Worm (Caenorhabditis elegans) whole organism, L3 larva: Measurements from ENCODE around the gene usip-1.

Source experiments
- ceh-28 ChIP-seq: fragments of 150-350 bp; optimal IDR thresholded peaks from 2 replicates; lab custom pipeline; 2014; ENCODE audit warnings: missing biosample characterization, missing genetic modification reagents, missing genetic modification characterization
- ceh-82 ChIP-seq: fragments of 150-350 bp; optimal IDR thresholded peaks from 2 replicates; lab custom pipeline; 2014; ENCODE audit warnings: missing biosample characterization, missing genetic modification characterization
- daf-12 ChIP-seq: fragments of 150-350 bp; optimal IDR thresholded peaks from 2 replicates; lab custom pipeline; 2014; ENCODE audit warnings: missing biosample characterization, missing genetic modification reagents, missing genetic modification characterization
- elt-1 ChIP-seq: fragments of 150-350 bp; optimal IDR thresholded peaks from 2 replicates; lab custom pipeline; 2014; ENCODE audit warnings: missing biosample characterization, missing genetic modification characterization
- eor-1 ChIP-seq, 2 experiments: fragments of 150-350 bp; optimal IDR thresholded peaks; 2 replicates each; lab custom pipeline; 2014 to 2018; ENCODE audit warnings: missing biosample characterization in 2 of 2, missing genetic modification characterization in 2 of 2
- fkh-10 ChIP-seq: sonication (generic microtip); optimal IDR thresholded peaks from 2 replicates; lab custom pipeline; 2017; ENCODE audit warnings: missing biosample characterization, missing genetic modification reagents, missing genetic modification characterization
- fkh-2 ChIP-seq: fragments of 150-350 bp; optimal IDR thresholded peaks from 2 replicates; lab custom pipeline; 2014; ENCODE audit warnings: missing biosample characterization, missing genetic modification reagents, missing genetic modification characterization
- fos-1 ChIP-seq: fragments of 150-350 bp; optimal IDR thresholded peaks from 2 replicates; lab custom pipeline; 2014; ENCODE audit warnings: missing biosample characterization, missing genetic modification characterization
- jun-1 ChIP-seq: fragments of 150-350 bp; optimal IDR thresholded peaks from 2 replicates; lab custom pipeline; 2014; ENCODE audit warnings: missing biosample characterization, missing genetic modification reagents, missing genetic modification characterization
- lin-39 ChIP-seq: fragments of 150-350 bp; optimal IDR thresholded peaks from 2 replicates; lab custom pipeline; 2018; ENCODE audit warnings: missing biosample characterization, missing genetic modification reagents, missing genetic modification characterization
- lsy-12 ChIP-seq: sonication (generic microtip); optimal IDR thresholded peaks from 2 replicates; lab custom pipeline; 2016; ENCODE audit warnings: mild to moderate bottlenecking, missing genetic modification characterization, missing compliant biosample characterization
- mdl-1 ChIP-seq: fragments of 150-350 bp; optimal IDR thresholded peaks from 2 replicates; lab custom pipeline; 2014; ENCODE audit warnings: missing biosample characterization, missing genetic modification characterization
- nhr-237 ChIP-seq: fragments of 150-350 bp; optimal IDR thresholded peaks from 2 replicates; lab custom pipeline; 2014; ENCODE audit warnings: missing biosample characterization, missing genetic modification characterization
- nhr-28 ChIP-seq: fragments of 150-350 bp; optimal IDR thresholded peaks from 2 replicates; lab custom pipeline; 2014; ENCODE audit warnings: missing biosample characterization, missing genetic modification characterization
- nhr-77 ChIP-seq: fragments of 150-350 bp; optimal IDR thresholded peaks from 2 replicates; lab custom pipeline; 2014; ENCODE audit warnings: missing biosample characterization, missing genetic modification characterization
- sea-2 ChIP-seq: fragments of 150-350 bp; sonication (generic microtip); optimal IDR thresholded peaks from 4 replicates; lab custom pipeline; 2014; ENCODE audit warnings: missing biosample characterization, missing genetic modification reagents, missing genetic modification characterization
- skn-1 ChIP-seq: fragments of 150-350 bp; optimal IDR thresholded peaks from 2 replicates; lab custom pipeline; 2014; ENCODE audit warnings: missing biosample characterization, missing genetic modification characterization
- snpc-4 ChIP-seq: fragments of 150-350 bp; optimal IDR thresholded peaks from 2 replicates; lab custom pipeline; 2014; ENCODE audit warnings: missing biosample characterization, missing genetic modification characterization
- unc-39 ChIP-seq: sonication (generic microtip); optimal IDR thresholded peaks from 4 replicates; lab custom pipeline; 2017; ENCODE audit warnings: missing biosample characterization, missing genetic modification characterization
- zag-1 ChIP-seq: fragments of 150-350 bp; optimal IDR thresholded peaks from 2 replicates; lab custom pipeline; 2014; ENCODE audit warnings: missing biosample characterization, missing genetic modification characterization
- ztf-4 ChIP-seq: fragments of 150-350 bp; optimal IDR thresholded peaks from 2 replicates; lab custom pipeline; 2014; ENCODE audit warnings: missing biosample characterization, missing genetic modification characterization

The usip-1 gene

DNA sequence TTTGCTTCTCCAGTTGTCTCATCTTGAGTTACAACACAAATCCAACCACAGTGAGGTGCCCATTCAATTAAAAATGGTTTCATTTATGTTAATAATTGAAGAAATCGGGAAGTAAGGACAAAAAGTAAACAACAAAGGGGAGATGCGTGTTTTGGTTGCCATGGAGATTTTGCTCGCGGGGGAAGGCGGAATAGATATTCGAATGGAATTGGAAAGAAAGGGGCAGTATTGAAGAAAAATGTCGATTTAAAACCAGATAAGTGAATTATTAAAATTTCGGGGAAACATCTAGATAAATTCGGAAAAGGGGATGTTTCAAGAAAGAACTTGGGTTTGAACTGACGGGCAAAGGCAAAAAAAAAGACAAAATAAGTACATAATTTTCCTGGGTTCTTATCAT is 33.4 kb downstream of the usip-1 start, which contains the start of gene che-11:
che-11 (minus strand) TSS at position 101 of the 400 bp plus-strand sequence.
- TF ChIP-seq mdl-1 (tag; lab: Kevin White, UChicago): no peak

DNA sequence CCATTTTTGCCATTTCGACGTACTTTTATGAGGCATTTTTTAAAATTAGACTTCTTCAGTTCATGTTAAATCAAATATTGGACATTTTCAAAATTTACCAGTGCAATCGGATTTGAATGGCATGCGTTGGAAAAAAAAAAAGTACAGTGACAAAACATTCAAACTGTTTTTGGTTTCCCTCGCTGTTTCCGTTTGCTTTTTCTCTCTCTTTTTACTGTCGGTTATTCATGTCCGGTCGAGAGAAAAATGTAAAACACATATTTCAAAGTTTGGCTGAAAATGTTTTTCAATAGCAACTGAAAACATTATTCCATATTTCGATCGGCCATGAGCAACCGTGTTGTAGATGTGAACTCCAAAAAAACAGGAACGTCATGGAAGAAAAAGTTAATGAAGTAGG is 43.4 kb downstream of the usip-1 start, which contains the start of gene C27A7.3:
C27A7.3 (plus strand) TSS at position 301 of the 400 bp plus-strand sequence.
- TF ChIP-seq nhr-28 (tag; lab: Kevin White, UChicago) (no peak), unc-39 (no peak), ceh-28 (tag; lab: Kevin White, UChicago) (no peak), jun-1 (tag; lab: Kevin White, UChicago) (no peak), ceh-82 (no peak), nhr-237 (no peak)

DNA sequence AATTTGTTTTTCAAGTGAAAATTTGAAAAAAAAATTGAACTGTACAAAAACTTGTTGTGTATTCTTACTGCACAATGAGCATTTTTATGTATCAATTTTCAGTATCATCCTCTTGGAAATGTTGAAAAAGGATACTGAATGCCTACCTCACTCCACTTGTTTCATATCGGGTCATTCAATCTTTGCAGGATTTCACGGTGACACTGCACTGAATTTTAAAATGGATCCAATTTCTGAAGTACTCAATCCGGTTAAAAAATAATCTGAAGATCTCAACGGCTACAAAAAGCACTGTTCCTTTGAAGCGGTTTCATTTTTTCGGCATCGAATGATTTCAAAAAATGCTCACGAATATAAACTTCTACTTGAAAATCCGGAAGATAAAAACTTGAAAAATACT is 46.1 kb downstream of the usip-1 start:
- TF ChIP-seq fos-1 (tag; lab: Kevin White, UChicago) (no peak), nhr-77 (tag; lab: Kevin White, UChicago) (no peak), fkh-2 (tag; lab: Kevin White, UChicago) (no peak), zag-1 (tag; lab: Kevin White, UChicago) (no peak), daf-12 (tag; lab: Kevin White, UChicago) (no peak), ztf-4 (tag; lab: Kevin White, UChicago) (no peak), elt-1 (tag; lab: Kevin White, UChicago) (no peak), snpc-4 (tag; lab: Kevin White, UChicago) (no peak), eor-1 (tag; optimal IDR thresholded peaks at IDR 0.05; lab: Kevin White, UChicago) (no peak), sea-2 (GFP tag; lab: Kevin White, UChicago) (no peak), nhr-237 (no peak), lsy-12 (tag; lab: Kevin White, UChicago) (no peak), skn-1 (tag; lab: Kevin White, UChicago) (no peak), lin-39 (tag; lab: Kevin White, UChicago) (no peak), jun-1 (tag; lab: Kevin White, UChicago) (no peak), fkh-10 (GFP tag; lab: Kevin White, UChicago) (no peak)
